Fruit fly (Drosophila melanogaster) ovary, adult (tissue): ENCODE results near the gene RpL34b.

Experiments
- CG17801 ChIP-seq: fragments of 200-800 bp; optimal IDR thresholded peaks from 2 replicates; lab custom pipeline; 2019; ENCODE audit warnings: missing biosample characterization, mild to moderate bottlenecking, missing genetic modification characterization, moderate library complexity; ENCODE audit not compliant: partially characterized antibody

The RpL34b gene

dm6 chr3R:9399074-9399473 lies 2.0 kb downstream of the RpL34b start:
- no peak for TF ChIP-seq CG17801

- no peak for TF ChIP-seq CG17801
Observed at dm6 chr3R:9397890-9398289, 3.1 kb downstream of the RpL34b start, which contains the start of gene Or85f. Gene Or85f, plus strand, starts transcription at chr3R:9398190.

- TF ChIP-seq CG17801: no peak
Observed at dm6 chr3R:9395998-9396397, 5.0 kb downstream of the RpL34b start.

- TF ChIP-seq CG17801: peak; percentile 37
Observed at dm6 chr3R:9394385-9395042, 6.5 kb downstream of the RpL34b start, which contains the start of gene FER. Gene FER, minus strand, starts transcription at chr3R:9394546.

dm6 chr3R:9393542-9394025 lies 7.4 kb downstream of the RpL34b start:
- TF ChIP-seq CG17801: no peak

dm6 chr3R:9392421-9392820 lies 8.6 kb downstream of the RpL34b start:
- TF ChIP-seq CG17801: no peak

dm6 chr3R:9390201-9390600 lies 10.8 kb downstream of the RpL34b start:
- no peak for TF ChIP-seq CG17801

dm6 chr3R:9388972-9389371 lies 12.1 kb downstream of the RpL34b start:
- peak; percentile 21 for TF ChIP-seq CG17801

- no peak for TF ChIP-seq CG17801
Observed at dm6 chr3R:9388321-9388720, 12.7 kb downstream of the RpL34b start.

dm6 chr3R:9387634-9388033 lies 13.4 kb downstream of the RpL34b start:
- TF ChIP-seq CG17801: no peak

dm6 chr3R:9385987-9386386 lies 15.0 kb downstream of the RpL34b start:
- no peak for TF ChIP-seq CG17801

dm6 chr3R:9380970-9381369 lies 20.1 kb downstream of the RpL34b start:
- no peak for TF ChIP-seq CG17801

dm6 chr3R:9378644-9379411 lies 22.2 kb downstream of the RpL34b start:
- no peak for TF ChIP-seq CG17801

dm6 chr3R:9376789-9377188 lies 24.2 kb downstream of the RpL34b start:
- TF ChIP-seq CG17801: no peak

dm6 chr3R:9370413-9370812 lies 30.6 kb downstream of the RpL34b start:
- no peak for TF ChIP-seq CG17801

dm6 chr3R:9365893-9366500 lies 35.0 kb downstream of the RpL34b start:
- no peak for TF ChIP-seq CG17801

dm6 chr3R:9365121-9365520 lies 35.9 kb downstream of the RpL34b start, which contains the start of gene Srr:
Gene Srr, plus strand, starts transcription at chr3R:9365398.
- no peak for TF ChIP-seq CG17801
